Worm (Caenorhabditis elegans) whole organism, early embryonic: ENCODE data around the gene K04C2.7.

Source experiments
- B0310.2 ChIP-seq: sonication (generic microtip); optimal IDR thresholded peaks from 2 replicates; lab custom pipeline; 2016; ENCODE audit warnings: mild to moderate bottlenecking, missing genetic modification characterization, missing compliant biosample characterization
- F13C5.2 ChIP-seq: sonication (generic microtip); optimal IDR thresholded peaks from 2 replicates; lab custom pipeline; 2017; ENCODE audit warnings: mild to moderate bottlenecking, missing genetic modification characterization, inconsistent platforms, missing compliant biosample characterization
- aly-1 ChIP-seq: sonication (generic microtip); optimal IDR thresholded peaks from 2 replicates; lab custom pipeline; 2016; ENCODE audit warnings: missing genetic modification characterization, missing compliant biosample characterization
- ama-1 ChIP-seq: fragments of 150-350 bp; optimal IDR thresholded peaks from 2 replicates; lab custom pipeline; 2014
- ceh-36 ChIP-seq: sonication (generic microtip); optimal IDR thresholded peaks from 2 replicates; lab custom pipeline; 2016; ENCODE audit warnings: missing genetic modification characterization, inconsistent platforms, missing compliant biosample characterization
- ets-7 ChIP-seq: sonication (generic microtip); optimal IDR thresholded peaks from 2 replicates; lab custom pipeline; 2016; ENCODE audit warnings: missing genotype, missing genetic modification characterization, missing compliant biosample characterization
- flt-1 ChIP-seq: fragments of 200-800 bp; sonication (Bioruptor generic); IDR thresholded peaks from 2 replicates; pipeline ENCODE4 v1.3.6; 2022; ENCODE audit warnings: missing genetic modification characterization, missing compliant biosample characterization
- hmbx-1 ChIP-seq: sonication (generic microtip); optimal IDR thresholded peaks from 2 replicates; lab custom pipeline; 2016; ENCODE audit warnings: mild to moderate bottlenecking, missing genetic modification characterization, missing compliant biosample characterization
- pes-1 ChIP-seq: fragments of 200-800 bp; sonication (Bioruptor generic); IDR thresholded peaks from 2 replicates; pipeline ENCODE4 v1.3.6; 2022; ENCODE audit warnings: missing genetic modification reagents, missing genetic modification characterization, missing compliant biosample characterization
- tbx-37 ChIP-seq: fragments of 200-800 bp; sonication (Bioruptor generic); conservative IDR thresholded peaks from 2 replicates; pipeline ENCODE4 v1.3.6; 2022; ENCODE audit warnings: missing genetic modification reagents, missing genetic modification characterization, missing compliant biosample characterization
- tra-4 ChIP-seq: sonication (generic microtip); optimal IDR thresholded peaks from 2 replicates; lab custom pipeline; 2017; ENCODE audit warnings: missing genetic modification characterization, missing compliant biosample characterization

ce11 chrIII:6888999-6889824, 8.3 kb downstream of the K04C2.7 start, which contains the start of the genes brd-1 and K04C2.2:
- TF ChIP-seq tra-4 (no peak), aly-1 (tag; lab: Kevin White, UChicago) (no peak), hmbx-1 (tag; lab: Kevin White, UChicago) (no peak), flt-1 (GFP tag; lab: Robert Waterston, UW) (no peak), tbx-37 (GFP tag; lab: Robert Waterston, UW) (no peak), ets-7 (tag; lab: Kevin White, UChicago) (no peak), ama-1 (no peak), F13C5.2 (tag; lab: Kevin White, UChicago) (no peak), B0310.2 (tag; lab: Kevin White, UChicago) (no peak), pes-1 (GFP tag; lab: Robert Waterston, UW) (no peak), ceh-36 (no peak)
